Fruit fly (Drosophila melanogaster): Measurements from ENCODE around the gene CG32022.

The CG32022 gene

DNA sequence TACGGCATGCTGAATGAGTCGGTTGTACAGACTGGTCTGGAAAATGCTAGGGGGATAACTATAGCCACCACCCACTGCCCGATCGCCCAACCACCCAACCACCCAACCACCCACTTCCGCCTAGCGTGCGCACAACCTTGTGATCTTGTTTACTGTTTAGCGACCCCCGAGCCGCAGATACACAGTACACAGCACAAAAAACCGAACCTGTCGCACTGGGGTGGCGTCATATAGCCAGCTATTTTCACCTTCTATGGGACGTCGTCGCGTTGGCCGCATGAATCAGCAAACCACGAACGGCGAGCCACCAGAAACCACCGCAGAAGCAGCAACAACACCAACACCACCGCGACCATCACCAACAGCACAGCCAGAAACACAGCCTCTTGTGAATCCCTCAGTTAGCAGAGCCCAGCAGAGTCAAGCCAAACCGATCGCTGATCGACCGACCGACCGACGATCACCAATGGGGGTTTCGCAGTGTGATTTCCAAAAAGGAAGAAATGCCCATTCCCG is 46.0 kb downstream of the CG32022 start (continued):
- TF ChIP-seq D (optimal IDR thresholded peaks at IDR 0.05) (no peak), D (GFP tag; optimal IDR thresholded peaks at IDR 0.05) (no peak), dimm (GFP tag; IDR thresholded peaks at IDR 0.05) (no peak), Optix (GFP tag; IDR thresholded peaks at IDR 0.05) (no peak), gcm2 (GFP tag; optimal IDR thresholded peaks at IDR 0.05) (no peak), CG6791 (GFP tag; IDR thresholded peaks at IDR 0.05; ENCODE audit: partially characterized antibody) (no peak), MESR4 (GFP tag; optimal IDR thresholded peaks at IDR 0.05) (no peak), Ssrp (tag; optimal IDR thresholded peaks at IDR 0.05) (no peak), sna (GFP tag; IDR thresholded peaks at IDR 0.05; ENCODE audit: partially characterized antibody) (no peak), zfh2 (GFP tag; optimal IDR thresholded peaks at IDR 0.05) (no peak), CG8290 (GFP tag; optimal IDR thresholded peaks at IDR 0.05) (no peak), CG8290 (tag; optimal IDR thresholded peaks at IDR 0.05) (peak in 1 of 2 experiments; percentile 20), CG5180 (GFP tag; optimal IDR thresholded peaks at IDR 0.05) (no peak), Dad (GFP tag; optimal IDR thresholded peaks at IDR 0.05) (no peak), cwo (GFP tag; optimal IDR thresholded peaks at IDR 0.05) (no peak), ase (GFP tag; IDR thresholded peaks at IDR 0.05) (no peak), Usf (GFP tag; optimal IDR thresholded peaks at IDR 0.05) (no peak), CG2875 (GFP tag; optimal IDR thresholded peaks at IDR 0.05) (no peak), CG9797 (GFP tag; optimal IDR thresholded peaks at IDR 0.05) (no peak), CG11247 (GFP tag; IDR thresholded peaks at IDR 0.05) (no peak), Mad (GFP tag; optimal IDR thresholded peaks at IDR 0.05) (no peak), B-H2 (GFP tag; optimal IDR thresholded peaks at IDR 0.05) (no peak), lab (GFP tag; optimal IDR thresholded peaks at IDR 0.05) (no peak), CG10366 (GFP tag; IDR thresholded peaks at IDR 0.05) (0 out of 2 replicates have a peak, but pooled peaks have one; percentile 12), mirr (GFP tag; optimal IDR thresholded peaks at IDR 0.05) (no peak), usp (GFP tag; optimal IDR thresholded peaks at IDR 0.05) (no peak), Scr (GFP tag; IDR thresholded peaks at IDR 0.05; ENCODE audit: partially characterized antibody) (no peak), Ets65A (GFP tag) (no peak), CG34376 (GFP tag; optimal IDR thresholded peaks at IDR 0.05) (no peak), Eip74EF (GFP tag; optimal IDR thresholded peaks at IDR 0.05) (peak in 1 of 2 experiments; percentile 19), tll (GFP tag; optimal IDR thresholded peaks at IDR 0.05) (no peak), tap (tag; optimal IDR thresholded peaks at IDR 0.05) (no peak), Hr3 (GFP tag; optimal IDR thresholded peaks at IDR 0.05) (no peak), sima (GFP tag; optimal IDR thresholded peaks at IDR 0.05) (no peak), CG1792 (GFP tag; optimal IDR thresholded peaks at IDR 0.05) (no peak), Jarid2 (GFP tag; optimal IDR thresholded peaks at IDR 0.05) (no peak), Atf3 (GFP tag; optimal IDR thresholded peaks at IDR 0.05) (peak; percentile 5), CG8924 (tag; optimal IDR thresholded peaks at IDR 0.05) (no peak), dati (GFP tag; IDR thresholded peaks at IDR 0.05) (no peak), onecut (GFP tag; IDR thresholded peaks at IDR 0.05) (no peak), CG14050 (GFP tag; IDR thresholded peaks at IDR 0.05) (no peak), Dek (tag; optimal IDR thresholded peaks at IDR 0.05) (no peak), ranshi (GFP tag; IDR thresholded peaks at IDR 0.05) (no peak), ftz-f1 (GFP tag; optimal IDR thresholded peaks at IDR 0.05) (peak; percentile 68), CG17328 (GFP tag; IDR thresholded peaks at IDR 0.05) (no peak), CG7963 (GFP tag; IDR thresholded peaks at IDR 0.05; ENCODE audit: partially characterized antibody) (no peak), shn (GFP tag; optimal IDR thresholded peaks at IDR 0.05) (peak; percentile 12), CG13775 (GFP tag; optimal IDR thresholded peaks at IDR 0.05) (no peak), fd3F (GFP tag; optimal IDR thresholded peaks at IDR 0.05) (no peak), pb (GFP tag; optimal IDR thresholded peaks at IDR 0.05) (peak; percentile 20), knrl (GFP tag; IDR thresholded peaks at IDR 0.05; ENCODE audit: partially characterized antibody) (no peak)
